Worm (Caenorhabditis elegans) whole organism, L1 larva: ENCODE results near the gene grwd-1.

Experiments used
- C16A3.4 ChIP-seq: fragments of 150-350 bp; optimal IDR thresholded peaks from 2 replicates; lab custom pipeline; 2014; ENCODE audit warnings: missing biosample characterization, missing genetic modification characterization
- C34B4.2 ChIP-seq: sonication (generic microtip); optimal IDR thresholded peaks from 2 replicates; lab custom pipeline; 2017; ENCODE audit warnings: mild to moderate bottlenecking, missing genetic modification characterization, missing compliant biosample characterization
- F16B12.6 ChIP-seq: fragments of 150-350 bp; optimal IDR thresholded peaks from 2 replicates; lab custom pipeline; 2014; ENCODE audit warnings: missing biosample characterization, missing genetic modification characterization
- aha-1 ChIP-seq: fragments of 150-350 bp; optimal IDR thresholded peaks from 2 replicates; lab custom pipeline; 2014; ENCODE audit warnings: missing biosample characterization, missing genetic modification characterization
- alr-1 ChIP-seq: fragments of 200-800 bp; sonication (Bioruptor generic); optimal IDR thresholded peaks from 2 replicates; lab custom pipeline; 2018; ENCODE audit warnings: borderline replicate concordance, mild to moderate bottlenecking, missing genetic modification characterization, missing compliant biosample characterization
- ama-1 ChIP-seq: fragments of 150-350 bp; optimal IDR thresholded peaks from 2 replicates; lab custom pipeline; 2014
- blmp-1 ChIP-seq: fragments of 150-350 bp; optimal IDR thresholded peaks from 2 replicates; lab custom pipeline; 2014; ENCODE audit warnings: missing biosample characterization, missing genetic modification characterization
- ceh-63 ChIP-seq: fragments of 200-800 bp; sonication (Bioruptor generic); optimal IDR thresholded peaks from 2 replicates; lab custom pipeline; 2018; ENCODE audit warnings: mild to moderate bottlenecking, missing genetic modification characterization, missing compliant biosample characterization
- ceh-90 ChIP-seq: sonication (generic microtip); optimal IDR thresholded peaks from 2 replicates; lab custom pipeline; 2016; ENCODE audit warnings: missing genetic modification characterization, missing compliant biosample characterization
- dpl-1 ChIP-seq, 3 experiments: fragments of 150-350 bp in 2 of 3; sonication (generic microtip) in 1 of 3; optimal IDR thresholded peaks; 2 replicates each; lab custom pipeline; 2014 to 2017; ENCODE audit warnings: missing biosample characterization in 3 of 3, missing genetic modification characterization in 3 of 3, missing genetic modification reagents in 3 of 3
- efl-3 ChIP-seq: fragments of 200-800 bp; sonication (Bioruptor generic); optimal IDR thresholded peaks from 2 replicates; lab custom pipeline; 2018; ENCODE audit warnings: mild to moderate bottlenecking, missing genetic modification characterization, missing compliant biosample characterization
- egl-13 ChIP-seq: sonication (generic microtip); optimal IDR thresholded peaks from 2 replicates; lab custom pipeline; 2016; ENCODE audit warnings: missing genotype, missing genetic modification reagents, missing genetic modification characterization, missing compliant biosample characterization
- egl-27 ChIP-seq, 2 experiments: fragments of 150-350 bp in 1 of 2; sonication (generic microtip); optimal IDR thresholded peaks; 3 replicates each; lab custom pipeline; 2017 to 2018; ENCODE audit warnings: missing biosample characterization in 2 of 2, missing genetic modification characterization in 2 of 2, missing genetic modification reagents in 2 of 2
- elt-2 ChIP-seq: sonication (generic microtip); optimal IDR thresholded peaks from 2 replicates; lab custom pipeline; 2016; ENCODE audit warnings: missing genetic modification characterization, mild to moderate bottlenecking, inconsistent platforms, missing compliant biosample characterization, missing genetic modification reagents
- ets-5 ChIP-seq: fragments of 200-800 bp; sonication (Bioruptor generic); IDR thresholded peaks from 2 replicates; pipeline ENCODE4 v1.3.6; 2022; ENCODE audit warnings: missing genetic modification characterization, missing compliant biosample characterization
- fkh-4 ChIP-seq: sonication (generic microtip); optimal IDR thresholded peaks from 2 replicates; lab custom pipeline; 2016; ENCODE audit warnings: missing compliant biosample characterization, missing genetic modification characterization, borderline replicate concordance
- fkh-8 ChIP-seq: sonication (generic microtip); optimal IDR thresholded peaks from 2 replicates; lab custom pipeline; 2016; ENCODE audit warnings: mild to moderate bottlenecking, missing genetic modification characterization, missing compliant biosample characterization
- hlh-17 ChIP-seq: fragments of 200-800 bp; sonication (Bioruptor generic); optimal IDR thresholded peaks from 2 replicates; lab custom pipeline; 2018; ENCODE audit warnings: missing genetic modification characterization, mild to moderate bottlenecking, missing compliant biosample characterization, moderate library complexity, borderline replicate concordance
- hlh-4 ChIP-seq: sonication (generic microtip); optimal IDR thresholded peaks from 2 replicates; lab custom pipeline; 2016; ENCODE audit warnings: mild to moderate bottlenecking, missing genetic modification characterization, missing compliant biosample characterization
- irx-1 ChIP-seq: sonication (generic microtip); optimal IDR thresholded peaks from 2 replicates; lab custom pipeline; 2016; ENCODE audit warnings: missing genetic modification characterization, missing compliant biosample characterization
- isw-1 ChIP-seq: fragments of 200-800 bp; sonication (Bioruptor generic); IDR thresholded peaks from 2 replicates; pipeline ENCODE4 v1.3.6; 2022; ENCODE audit warnings: missing genetic modification characterization, missing compliant biosample characterization
- lin-13 ChIP-seq: fragments of 150-350 bp; optimal IDR thresholded peaks from 2 replicates; lab custom pipeline; 2014; ENCODE audit warnings: missing biosample characterization, missing genetic modification reagents, missing genetic modification characterization
- lin-35 ChIP-seq, 2 experiments: fragments of 150-350 bp; optimal IDR thresholded peaks; 2 replicates each; lab custom pipeline; 2014; ENCODE audit warnings: missing biosample characterization in 2 of 2, missing genetic modification characterization in 2 of 2, missing genetic modification reagents in 2 of 2
- lin-39 ChIP-seq: fragments of 150-350 bp; optimal IDR thresholded peaks from 2 replicates; lab custom pipeline; 2014; ENCODE audit warnings: missing biosample characterization, missing genetic modification reagents, missing genetic modification characterization
- lir-3 ChIP-seq: sonication (generic microtip); optimal IDR thresholded peaks from 2 replicates; lab custom pipeline; 2016; ENCODE audit warnings: mild to moderate bottlenecking, missing genetic modification characterization, moderate library complexity, missing compliant biosample characterization; ENCODE audit not compliant: poor library complexity
- nhr-11 ChIP-seq: fragments of 150-350 bp; optimal IDR thresholded peaks from 2 replicates; lab custom pipeline; 2014; ENCODE audit warnings: missing biosample characterization, missing genetic modification characterization
- nhr-237 ChIP-seq: fragments of 150-350 bp; optimal IDR thresholded peaks from 2 replicates; lab custom pipeline; 2014; ENCODE audit warnings: missing biosample characterization, missing genetic modification characterization
- nhr-47 ChIP-seq: sonication (generic microtip); optimal IDR thresholded peaks from 2 replicates; lab custom pipeline; 2016; ENCODE audit warnings: mild to moderate bottlenecking, missing genetic modification characterization, moderate library complexity, missing compliant biosample characterization
- nhr-76 ChIP-seq: sonication (generic microtip); optimal IDR thresholded peaks from 2 replicates; lab custom pipeline; 2017; ENCODE audit warnings: missing biosample characterization, missing genetic modification characterization
- nhr-77 ChIP-seq: fragments of 150-350 bp; optimal IDR thresholded peaks from 2 replicates; lab custom pipeline; 2014; ENCODE audit warnings: missing biosample characterization, missing genetic modification characterization
- pag-3 ChIP-seq: sonication (generic microtip); optimal IDR thresholded peaks from 2 replicates; lab custom pipeline; 2017; ENCODE audit warnings: missing genetic modification characterization, mild to moderate bottlenecking, missing compliant biosample characterization, antibody characterized with exemption, borderline replicate concordance; ENCODE audit not compliant: insufficient read depth
- rnt-1 ChIP-seq: sonication (generic microtip); optimal IDR thresholded peaks from 2 replicates; lab custom pipeline; 2016; ENCODE audit warnings: mild to moderate bottlenecking, missing genetic modification characterization, moderate library complexity, missing compliant biosample characterization
- swsn-7 ChIP-seq: sonication (generic microtip); optimal IDR thresholded peaks from 2 replicates; lab custom pipeline; 2016; ENCODE audit warnings: missing genetic modification characterization, missing compliant biosample characterization
- tbx-2 ChIP-seq: sonication (generic microtip); optimal IDR thresholded peaks from 2 replicates; lab custom pipeline; 2016; ENCODE audit warnings: missing genetic modification characterization, missing compliant biosample characterization
- tlp-1 ChIP-seq: fragments of 150-350 bp; optimal IDR thresholded peaks from 2 replicates; lab custom pipeline; 2014; ENCODE audit warnings: missing biosample characterization, missing genetic modification characterization
- unc-62 ChIP-seq: fragments of 150-350 bp; optimal IDR thresholded peaks from 2 replicates; lab custom pipeline; 2014; ENCODE audit warnings: missing biosample characterization, missing genetic modification reagents, missing genetic modification characterization
- unc-98 ChIP-seq: fragments of 200-800 bp; sonication (Bioruptor generic); IDR thresholded peaks from 2 replicates; pipeline ENCODE4 v1.3.6; 2022; ENCODE audit warnings: missing genetic modification characterization, missing compliant biosample characterization
- xbp-1 ChIP-seq: sonication (generic microtip); optimal IDR thresholded peaks from 2 replicates; lab custom pipeline; 2016; ENCODE audit warnings: missing genetic modification characterization, missing compliant biosample characterization
- zag-1 ChIP-seq: fragments of 150-350 bp; optimal IDR thresholded peaks from 2 replicates; lab custom pipeline; 2014; ENCODE audit warnings: missing biosample characterization, missing genetic modification characterization
- ztf-11 ChIP-seq, 2 experiments: sonication (generic microtip); optimal IDR thresholded peaks; 2 replicates each; lab custom pipeline; 2016 to 2017; ENCODE audit warnings: missing genetic modification characterization in 2 of 2, missing biosample characterization in 1 of 2, missing compliant biosample characterization in 1 of 2

grwd-1 gene

ce11 chrIII:5109401-5109800 lies 43.9 kb upstream of the grwd-1 start, which contains the start of gene sax-2:
sax-2 (plus strand) TSS chrIII:5109701.
- TF ChIP-seq elt-2 (tag; lab: Kevin White, UChicago) (no peak), unc-98 (GFP tag; lab: Robert Waterston, UW) (no peak), tbx-2 (tag; lab: Kevin White, UChicago) (no peak), nhr-237 (no peak), fkh-8 (tag; lab: Kevin White, UChicago) (no peak), nhr-76 (tag; lab: Kevin White, UChicago) (no peak), nhr-47 (tag; lab: Kevin White, UChicago) (no peak), blmp-1 (tag; lab: Kevin White, UChicago) (no peak), lin-35 (GFP tag; optimal IDR thresholded peaks at IDR 0.05; lab: Kevin White, UChicago) (no peak), hlh-4 (tag; lab: Kevin White, UChicago) (no peak), unc-62 (GFP tag; lab: Kevin White, UChicago) (no peak), lir-3 (no peak), F16B12.6 (tag; lab: Kevin White, UChicago) (no peak), ama-1 (lab: Kevin White, UChicago) (no peak), isw-1 (no peak), hlh-17 (GFP tag; lab: Kevin White, UChicago) (no peak), C34B4.2 (tag; lab: Kevin White, UChicago) (no peak)

- TF ChIP-seq C34B4.2 (tag; lab: Kevin White, UChicago) (no peak), nhr-11 (tag; lab: Kevin White, UChicago) (no peak), unc-62 (GFP tag; lab: Kevin White, UChicago) (no peak), lir-3 (no peak), nhr-77 (tag; lab: Kevin White, UChicago) (no peak), efl-3 (GFP tag; lab: Kevin White, UChicago) (no peak), swsn-7 (tag; lab: Kevin White, UChicago) (no peak), C16A3.4 (tag; lab: Kevin White, UChicago) (no peak), irx-1 (no peak), nhr-237 (no peak), alr-1 (tag; lab: Kevin White, UChicago) (no peak), ceh-90 (tag; lab: Kevin White, UChicago) (no peak), ceh-63 (GFP tag; lab: Kevin White, UChicago) (no peak), zag-1 (tag; lab: Kevin White, UChicago) (no peak), blmp-1 (tag; lab: Kevin White, UChicago) (no peak)
Measured at ce11 chrIII:5112399-5112798, 40.9 kb upstream of the grwd-1 start.

- TF ChIP-seq nhr-76 (tag; lab: Kevin White, UChicago): no peak
- TF ChIP-seq lin-13 (GFP tag; lab: Kevin White, UChicago): no peak
- TF ChIP-seq ceh-90 (tag; lab: Kevin White, UChicago): no peak
- no peak for TF ChIP-seq fkh-4 (tag; lab: Kevin White, UChicago)
- peak; percentile 14 for TF ChIP-seq elt-2 (tag; lab: Kevin White, UChicago)
- TF ChIP-seq dpl-1 (GFP tag; optimal IDR thresholded peaks at IDR 0.05; lab: Kevin White, UChicago): no peak
- TF ChIP-seq, all 84 proteins: peak for 1
Measured at ce11 chrIII:5112998-5113397, 40.3 kb upstream of the grwd-1 start.

- TF ChIP-seq ama-1 (lab: Kevin White, UChicago): no peak
- TF ChIP-seq fkh-4 (tag; lab: Kevin White, UChicago): no peak
- no peak for TF ChIP-seq pag-3 (tag; lab: Kevin White, UChicago)
- no peak for TF ChIP-seq rnt-1
- no peak for TF ChIP-seq ztf-11 (tag; optimal IDR thresholded peaks at IDR 0.05; lab: Kevin White, UChicago)
- no peak for TF ChIP-seq F16B12.6 (tag; lab: Kevin White, UChicago)
- TF ChIP-seq lin-13 (GFP tag; lab: Kevin White, UChicago): no peak
- TF ChIP-seq lin-39 (tag; lab: Kevin White, UChicago): no peak
- TF ChIP-seq ceh-90 (tag; lab: Kevin White, UChicago): no peak
- TF ChIP-seq ets-5: no peak
- TF ChIP-seq xbp-1: no peak
- TF ChIP-seq irx-1: no peak
- TF ChIP-seq aha-1 (tag; lab: Kevin White, UChicago): no peak
- TF ChIP-seq egl-27 (tag; optimal IDR thresholded peaks at IDR 0.05; lab: Kevin White, UChicago): no peak
- no peak for TF ChIP-seq hlh-4 (tag; lab: Kevin White, UChicago)
- TF ChIP-seq egl-13 (tag; lab: Kevin White, UChicago): no peak
- no peak for TF ChIP-seq tlp-1 (tag; lab: Kevin White, UChicago)
- TF ChIP-seq nhr-237: no peak
Measured at ce11 chrIII:5119063-5119462, 34.2 kb upstream of the grwd-1 start.
